Fruit fly (Drosophila melanogaster) whole organism, embryonic: ENCODE measurements around the gene kud.

Source experiments
- Abd-B ChIP-seq: fragments of 200-800 bp; sonication (Bioruptor generic); optimal IDR thresholded peaks from 2 replicates; lab custom pipeline; 2018; ENCODE audit warnings: missing biosample characterization, mild to moderate bottlenecking, missing genetic modification characterization, moderate library complexity
- B-H2 ChIP-seq: fragments of 200-800 bp; sonication (Bioruptor generic); optimal IDR thresholded peaks from 2 replicates; lab custom pipeline; 2018; ENCODE audit warnings: missing biosample characterization, mild to moderate bottlenecking, missing genetic modification characterization
- CG10565 ChIP-seq: fragments of 200-800 bp; sonication (Bioruptor generic); optimal IDR thresholded peaks from 3 replicates; lab custom pipeline; 2016; ENCODE audit warnings: missing biosample characterization, mild to moderate bottlenecking, missing genetic modification characterization
- CG12104 ChIP-seq: fragments of 200-800 bp; sonication (Bioruptor generic); optimal IDR thresholded peaks from 3 replicates; lab custom pipeline; 2016; ENCODE audit warnings: missing biosample characterization, missing genetic modification characterization
- CG13123 ChIP-seq: fragments of 200-800 bp; sonication (Bioruptor generic); optimal IDR thresholded peaks from 2 replicates; lab custom pipeline; 2016; ENCODE audit warnings: missing biosample characterization, missing genetic modification characterization
- CG1529 ChIP-seq: fragments of 200-800 bp; sonication (Bioruptor generic); optimal IDR thresholded peaks from 3 replicates; lab custom pipeline; 2018; ENCODE audit warnings: missing biosample characterization, missing genetic modification characterization
- CG15514 ChIP-seq: fragments of 200-800 bp; sonication (Bioruptor generic); optimal IDR thresholded peaks from 3 replicates; lab custom pipeline; 2017; ENCODE audit warnings: missing biosample characterization, missing genetic modification characterization, mild to moderate bottlenecking, moderate library complexity, missing genetic modification reagents
- CG1647 ChIP-seq: fragments of 200-800 bp; sonication (Bioruptor generic); optimal IDR thresholded peaks from 3 replicates; lab custom pipeline; 2016; ENCODE audit warnings: missing biosample characterization, missing genetic modification characterization
- CG17912 ChIP-seq: fragments of 200-800 bp; sonication (Bioruptor generic); optimal IDR thresholded peaks from 2 replicates; lab custom pipeline; 2018; ENCODE audit warnings: missing biosample characterization, mild to moderate bottlenecking, missing genetic modification characterization
- CG2712 ChIP-seq: fragments of 200-800 bp; optimal IDR thresholded peaks from 3 replicates; lab custom pipeline; 2019; ENCODE audit warnings: missing biosample characterization, mild to moderate bottlenecking, missing genetic modification characterization, moderate library complexity
- CG33557 ChIP-seq: fragments of 200-800 bp; sonication (Bioruptor generic); optimal IDR thresholded peaks from 2 replicates; lab custom pipeline; 2019; ENCODE audit warnings: missing biosample characterization, mild to moderate bottlenecking, missing genetic modification characterization, moderate library complexity
- CG4820 ChIP-seq: fragments of 200-800 bp; sonication (Bioruptor generic); optimal IDR thresholded peaks from 3 replicates; lab custom pipeline; 2016; ENCODE audit warnings: missing biosample characterization, missing genetic modification characterization
- CG6689 ChIP-seq: fragments of 200-800 bp; sonication (Bioruptor generic); IDR thresholded peaks from 2 replicates; pipeline ENCODE4 v1.3.6; 2022; ENCODE audit warnings: missing biosample characterization, missing genetic modification characterization
- CG9817 ChIP-seq: fragments of 200-800 bp; sonication (Bioruptor generic); optimal IDR thresholded peaks from 2 replicates; lab custom pipeline; 2018; ENCODE audit warnings: missing biosample characterization, mild to moderate bottlenecking, missing genetic modification characterization, moderate library complexity
- CG9876 ChIP-seq: fragments of 200-800 bp; sonication (Bioruptor generic); optimal IDR thresholded peaks from 2 replicates; lab custom pipeline; 2016; ENCODE audit warnings: missing biosample characterization, missing genetic modification characterization
- CTCF ChIP-seq: fragments of 200-800 bp; sonication (Bioruptor generic); optimal IDR thresholded peaks from 2 replicates; lab custom pipeline; 2017; ENCODE audit warnings: missing biosample characterization, mild to moderate bottlenecking, missing genetic modification characterization, moderate library complexity
- Dek ChIP-seq: fragments of 200-800 bp; sonication (Bioruptor generic); optimal IDR thresholded peaks from 3 replicates; lab custom pipeline; 2019; ENCODE audit warnings: missing biosample characterization, mild to moderate bottlenecking, missing genetic modification characterization, moderate library complexity
- Dfd ChIP-seq, 2 experiments: fragments of >200 bp; optimal IDR thresholded peaks; 2 replicates each; lab custom pipeline; 2017; ENCODE audit warnings: missing biosample characterization in 2 of 2, missing genetic modification characterization in 2 of 2
- Dip3 ChIP-seq: fragments of 200-800 bp; sonication (Bioruptor generic); optimal IDR thresholded peaks from 3 replicates; lab custom pipeline; 2016; ENCODE audit warnings: missing biosample characterization, missing genetic modification characterization
- Ets65A ChIP-seq: fragments of 200-800 bp; sonication (Bioruptor generic); peaks from one replicate; lab custom pipeline; 2016; ENCODE audit warnings: missing biosample characterization, missing genetic modification characterization
- Fer2 ChIP-seq: fragments of 200-800 bp; sonication (Bioruptor generic); optimal IDR thresholded peaks from 2 replicates; lab custom pipeline; 2018; ENCODE audit warnings: missing biosample characterization, mild to moderate bottlenecking, missing genetic modification characterization, moderate library complexity
- H2.0 ChIP-seq: fragments of 200-800 bp; sonication (Bioruptor generic); IDR thresholded peaks from 2 replicates; pipeline ENCODE4 v1.3.6; 2022; ENCODE audit warnings: missing biosample characterization, missing genetic modification characterization
- Hmx ChIP-seq: fragments of 200-800 bp; sonication (Bioruptor generic); optimal IDR thresholded peaks from 2 replicates; lab custom pipeline; 2016; ENCODE audit warnings: missing biosample characterization, missing genetic modification characterization
- Hr51 ChIP-seq, 2 experiments: fragments of 200-800 bp; sonication (Bioruptor generic); optimal IDR thresholded peaks; 2 replicates in 1 of 2; 3 replicates in 1 of 2; lab custom pipeline; 2016 to 2018; ENCODE audit warnings: missing biosample characterization in 2 of 2, missing genetic modification characterization in 2 of 2, mild to moderate bottlenecking in 1 of 2, moderate library complexity in 1 of 2
- MTF-1 ChIP-seq: fragments of 200-800 bp; sonication (Bioruptor generic); optimal IDR thresholded peaks from 2 replicates; lab custom pipeline; 2018; ENCODE audit warnings: missing biosample characterization, mild to moderate bottlenecking, missing genetic modification characterization, borderline replicate concordance
- Neu2 ChIP-seq: fragments of 200-800 bp; sonication (Bioruptor generic); optimal IDR thresholded peaks from 3 replicates; lab custom pipeline; 2016; ENCODE audit warnings: missing biosample characterization, missing genetic modification characterization, borderline replicate concordance
- Nf-YB ChIP-seq: fragments of 200-800 bp; sonication (Bioruptor generic); optimal IDR thresholded peaks from 3 replicates; lab custom pipeline; 2019; ENCODE audit warnings: missing biosample characterization, mild to moderate bottlenecking, missing genetic modification characterization, moderate library complexity
- Nf-YC ChIP-seq: fragments of 200-800 bp; optimal IDR thresholded peaks from 3 replicates; lab custom pipeline; 2019; ENCODE audit warnings: missing biosample characterization, mild to moderate bottlenecking, missing genetic modification characterization, moderate library complexity
- Opbp ChIP-seq: fragments of 200-800 bp; sonication (Bioruptor generic); IDR thresholded peaks from 3 replicates; pipeline ENCODE4 v1.3.6; 2022; ENCODE audit warnings: missing biosample characterization, missing genetic modification characterization; ENCODE audit not compliant: partially characterized antibody
- Poxn ChIP-seq: fragments of 200-800 bp; sonication (Bioruptor generic); IDR thresholded peaks from 2 replicates; pipeline ENCODE4 v1.3.6; 2022; ENCODE audit warnings: missing biosample characterization, missing genetic modification characterization
- Six4 ChIP-seq: fragments of 200-800 bp; sonication (Bioruptor generic); optimal IDR thresholded peaks from 2 replicates; lab custom pipeline; 2016; ENCODE audit warnings: missing biosample characterization, missing genetic modification characterization
- bsh ChIP-seq, 2 experiments: fragments of 200-800 bp; sonication (Bioruptor generic); optimal IDR thresholded peaks; 2 replicates each; lab custom pipeline; 2017 to 2018; ENCODE audit warnings: mild to moderate bottlenecking in 2 of 2, missing biosample characterization in 2 of 2, missing genetic modification characterization in 2 of 2, moderate library complexity in 1 of 2
- cg ChIP-seq: fragments of 200-800 bp; sonication (Bioruptor generic); optimal IDR thresholded peaks from 3 replicates; lab custom pipeline; 2019; ENCODE audit warnings: missing biosample characterization, mild to moderate bottlenecking, missing genetic modification characterization, moderate library complexity
- corto ChIP-seq: fragments of 200-800 bp; sonication (Bioruptor generic); optimal IDR thresholded peaks from 2 replicates; lab custom pipeline; 2016; ENCODE audit warnings: missing biosample characterization, mild to moderate bottlenecking, missing genetic modification characterization, moderate library complexity
- esg ChIP-seq: fragments of 200-800 bp; sonication (Bioruptor generic); conservative IDR thresholded peaks from 2 replicates; pipeline ENCODE4 v1.3.6; 2022; ENCODE audit warnings: missing biosample characterization, missing genetic modification characterization
- fru ChIP-seq: fragments of >200 bp; optimal IDR thresholded peaks from 2 replicates; lab custom pipeline; 2017
- gsb-n ChIP-seq: fragments of 200-800 bp; sonication (Bioruptor generic); optimal IDR thresholded peaks from 3 replicates; lab custom pipeline; 2018; ENCODE audit warnings: missing biosample characterization, mild to moderate bottlenecking, missing genetic modification characterization
- ham ChIP-seq: fragments of 200-800 bp; sonication (Bioruptor generic); IDR thresholded peaks from 2 replicates; pipeline ENCODE4 v1.3.6; 2022; ENCODE audit warnings: missing biosample characterization, missing genetic modification characterization
- hb ChIP-seq: fragments of 200-800 bp; sonication (Bioruptor generic); IDR thresholded peaks from 3 replicates; pipeline ENCODE4 v1.3.6; 2022; ENCODE audit warnings: missing biosample characterization, missing genetic modification characterization; ENCODE audit not compliant: partially characterized antibody
- her ChIP-seq: fragments of 200-800 bp; sonication (Bioruptor generic); optimal IDR thresholded peaks from 2 replicates; lab custom pipeline; 2016; ENCODE audit warnings: missing biosample characterization, missing genetic modification characterization
- jigr1 ChIP-seq: fragments of 200-800 bp; sonication (Bioruptor generic); IDR thresholded peaks from 3 replicates; pipeline ENCODE4 v1.3.6; 2022; ENCODE audit warnings: missing biosample characterization, missing genetic modification characterization
- klu ChIP-seq: fragments of 200-800 bp; sonication (Bioruptor generic); IDR thresholded peaks from 2 replicates; pipeline ENCODE4 v1.3.6; 2022; ENCODE audit warnings: missing biosample characterization, missing genetic modification characterization
- knrl ChIP-seq: fragments of 200-800 bp; sonication (Bioruptor generic); IDR thresholded peaks from 3 replicates; pipeline ENCODE4 v1.3.6; 2022; ENCODE audit warnings: missing biosample characterization, missing genetic modification characterization; ENCODE audit not compliant: partially characterized antibody
- maf-S ChIP-seq: fragments of 200-800 bp; sonication (Bioruptor generic); optimal IDR thresholded peaks from 2 replicates; lab custom pipeline; 2016; ENCODE audit warnings: missing biosample characterization, missing genetic modification characterization
- mirr ChIP-seq: fragments of 200-800 bp; sonication (Bioruptor generic); optimal IDR thresholded peaks from 3 replicates; lab custom pipeline; 2018; ENCODE audit warnings: missing biosample characterization, mild to moderate bottlenecking, missing genetic modification characterization
- p53 ChIP-seq: fragments of 200-800 bp; sonication (Bioruptor generic); optimal IDR thresholded peaks from 2 replicates; lab custom pipeline; 2016; ENCODE audit warnings: missing biosample characterization, missing genetic modification characterization
- pan ChIP-seq, 4 experiments: fragments of >200 bp in 3 of 4; fragments of 200-800 bp in 1 of 4; sonication (Bioruptor generic) in 1 of 4; optimal IDR thresholded peaks in 3 of 4; IDR thresholded peaks in 1 of 4; 2 replicates each; pipeline versions ENCODE4 v1.3.6 to Lab custom; 2017 to 2022; ENCODE audit warnings: missing biosample characterization in 2 of 4, missing genetic modification characterization in 2 of 4, mixed read lengths in 1 of 4
- ranshi ChIP-seq: fragments of 200-800 bp; sonication (Bioruptor generic); IDR thresholded peaks from 2 replicates; pipeline ENCODE4 v1.3.6; 2022; ENCODE audit warnings: missing biosample characterization, missing genetic modification characterization
- tio ChIP-seq: fragments of 200-800 bp; sonication (Bioruptor generic); optimal IDR thresholded peaks from 2 replicates; lab custom pipeline; 2017; ENCODE audit warnings: missing biosample characterization, missing genetic modification characterization, inconsistent platforms

Gene kud

DNA sequence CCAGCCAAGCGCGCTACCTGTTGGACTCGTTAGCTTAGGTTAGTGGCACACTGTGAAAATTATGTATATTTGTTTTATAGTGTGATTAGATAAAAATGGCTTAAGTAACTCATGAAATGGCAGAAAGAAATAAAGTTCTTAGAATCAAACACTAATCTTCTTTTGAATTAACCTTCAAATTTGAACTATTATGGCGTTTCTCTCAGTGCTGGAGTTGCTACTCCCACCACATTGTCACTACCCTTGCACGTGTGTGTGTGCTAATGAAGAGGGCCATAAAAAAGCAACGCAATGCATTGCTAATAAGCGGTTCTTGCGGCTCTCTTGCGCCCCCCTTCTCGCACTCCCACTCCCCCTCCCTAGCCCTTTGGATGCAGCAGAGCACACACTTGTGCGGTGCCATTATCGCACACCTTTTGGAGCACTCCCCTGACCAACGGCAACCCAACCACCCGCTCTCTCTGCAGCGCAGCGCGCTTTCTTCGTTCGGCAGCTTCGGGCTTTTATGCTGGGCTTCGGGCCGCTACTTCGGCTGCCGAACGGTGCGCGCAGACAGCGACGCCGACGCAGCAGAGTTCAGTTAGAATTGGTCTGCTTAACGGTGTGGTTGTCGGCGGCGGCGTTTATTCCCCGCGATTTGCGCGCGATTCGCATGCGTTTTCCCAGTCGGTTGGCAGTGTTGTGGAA is 46.0 kb upstream of the kud start (continued):
- TF ChIP-seq her (GFP tag; lab: Kevin White, UChicago) (peak; percentile 85), CTCF (GFP tag; lab: Kevin White, UChicago) (peak; percentile 56), Dfd (GFP tag; optimal IDR thresholded peaks at IDR 0.05; lab: Kevin White, UChicago) (no peak), Abd-B (GFP tag; lab: Kevin White, UChicago) (peak; percentile 84), CG13123 (GFP tag; lab: Kevin White, UChicago) (peak; percentile 84), ham (GFP tag; lab: Robert Waterston, UW) (0 out of 2 replicates have a peak, but pooled peaks have one; percentile 15), hb (GFP tag; lab: Robert Waterston, UW) (no peak), Ets65A (GFP tag; lab: Kevin White, UChicago) (peak; percentile 96), knrl (GFP tag; lab: Robert Waterston, UW) (peak; percentile 26; the same call in 1 of the 3 replicates), H2.0 (GFP tag; lab: Robert Waterston, UW) (peak; percentile 93), ranshi (GFP tag; lab: Robert Waterston, UW) (peak; percentile 93), CG9876 (peak; percentile 60), CG17912 (no peak), CG4820 (GFP tag; lab: Kevin White, UChicago) (peak; percentile 93), CG2712 (tag; lab: Kevin White, UChicago) (peak; percentile 94), CG9817 (tag; lab: Kevin White, UChicago) (peak; percentile 78), CG10565 (GFP tag; lab: Kevin White, UChicago) (peak; percentile 43), Six4 (GFP tag; lab: Kevin White, UChicago) (peak; percentile 92), Poxn (GFP tag; lab: Robert Waterston, UW) (0 out of 2 replicates have a peak, but pooled peaks have one; percentile 17), Fer2 (tag; lab: Kevin White, UChicago) (peak; percentile 46), MTF-1 (GFP tag; lab: Kevin White, UChicago) (peak; percentile 80), Neu2 (GFP tag; lab: Kevin White, UChicago) (no peak), CG15514 (GFP tag; lab: Kevin White, UChicago) (peak; percentile 52), Dek (tag; lab: Kevin White, UChicago) (peak; percentile 81), Nf-YB (GFP tag; lab: Kevin White, UChicago) (peak; percentile 69), Opbp (GFP tag; lab: Robert Waterston, UW) (0 out of 3 replicates have a peak, but pooled peaks have one; percentile 31), cg (peak; percentile 72), B-H2 (GFP tag; lab: Kevin White, UChicago) (no peak), maf-S (peak; percentile 80), klu (peak; percentile 79), pan (optimal IDR thresholded peaks at IDR 0.05; lab: Kevin White, UChicago) (no peak), pan (GFP tag; optimal IDR thresholded peaks at IDR 0.05 in 1 of 2, IDR thresholded peaks at IDR 0.05 in 1 of 2) (peak in 1 of 2 experiments; percentile 93), CG12104 (peak; percentile 82), CG1529 (GFP tag; lab: Kevin White, UChicago) (peak; percentile 89), jigr1 (GFP tag; lab: Robert Waterston, UW) (peak; percentile 78; the same call in 2 of the 3 replicates), gsb-n (peak; percentile 92), fru (lab: Kevin White, UChicago) (no peak), esg (GFP tag; lab: Robert Waterston, UW) (peak; percentile 89), Dip3 (GFP tag; lab: Kevin White, UChicago) (no peak), Hmx (peak; percentile 13), CG33557 (GFP tag; lab: Kevin White, UChicago) (peak; percentile 57), CG1647 (GFP tag; lab: Kevin White, UChicago) (peak; percentile 80), mirr (GFP tag; lab: Kevin White, UChicago) (no peak), CG6689 (GFP tag; lab: Robert Waterston, UW) (peak; percentile 92), bsh (GFP tag; optimal IDR thresholded peaks at IDR 0.05; lab: Kevin White, UChicago) (peak; percentile 59 to 97), tio (peak; percentile 87), Nf-YC (peak; percentile 36), Hr51 (GFP tag; optimal IDR thresholded peaks at IDR 0.05; lab: Kevin White, UChicago) (peak; percentile 72 to 91), p53 (GFP tag; lab: Kevin White, UChicago) (peak; percentile 74), corto (GFP tag; lab: Kevin White, UChicago) (no peak)
